Worm (Caenorhabditis elegans) whole organism, L3 larva: Measurements from ENCODE around the gene C01G6.3.

Experiments used
- elt-2 ChIP-seq: sonication (generic microtip); optimal IDR thresholded peaks from 2 replicates; lab custom pipeline; 2016; ENCODE audit warnings: missing genetic modification reagents, mild to moderate bottlenecking, missing genetic modification characterization, missing compliant biosample characterization
- zag-1 ChIP-seq: fragments of 150-350 bp; optimal IDR thresholded peaks from 2 replicates; lab custom pipeline; 2014; ENCODE audit warnings: missing biosample characterization, missing genetic modification characterization

DNA sequence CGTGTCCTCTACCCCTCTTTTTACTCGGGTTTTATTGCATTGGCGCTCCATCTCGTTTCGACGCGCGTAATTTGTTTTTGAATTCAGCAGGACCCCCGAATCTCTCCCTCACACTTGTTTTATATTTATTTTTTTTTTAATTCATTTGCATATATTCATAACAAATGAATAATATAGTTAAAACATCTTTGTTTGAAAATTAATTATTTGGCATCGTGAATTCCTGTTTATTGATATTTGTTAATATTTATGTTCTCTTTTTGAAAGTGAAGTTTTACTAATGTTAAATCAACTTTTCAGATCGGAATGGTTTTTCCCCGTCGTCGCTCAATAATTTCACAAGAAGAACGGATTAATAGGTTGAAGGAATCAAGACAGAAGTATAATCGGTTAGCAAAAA is 46.7 kb upstream of the C01G6.3 start, which contains the start of gene ZK1067.3:
- TF ChIP-seq elt-2 (no peak), zag-1 (tag; lab: Kevin White, UChicago) (no peak)
